Worm (Caenorhabditis elegans): Measurements from ENCODE around the gene pals-22.

DNA sequence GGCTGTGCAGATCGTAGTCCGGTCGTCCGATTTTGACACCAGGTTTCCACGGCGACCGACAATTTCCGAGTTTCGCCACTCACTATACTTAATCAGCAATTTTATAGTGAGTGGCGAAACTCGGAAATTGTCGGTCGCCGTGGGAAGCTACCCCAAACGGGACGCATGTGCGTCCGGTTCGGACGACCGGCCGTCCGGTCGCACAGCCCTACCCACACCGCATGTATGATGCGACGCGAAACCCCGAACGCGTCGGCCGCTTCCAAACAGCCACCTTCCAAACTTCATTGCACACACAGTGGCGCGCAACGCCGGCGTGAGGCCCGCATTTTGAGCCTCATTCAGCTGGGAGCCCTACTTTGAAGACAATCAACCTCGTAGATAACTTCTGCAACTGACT, 18.9 kb downstream of the pals-22 start:
- TF ChIP-seq unc-39 (tag; optimal IDR thresholded peaks at IDR 0.05) (no peak), ceh-83 (GFP tag; optimal IDR thresholded peaks at IDR 0.05) (no peak), nhr-28 (tag; optimal IDR thresholded peaks at IDR 0.05) (no peak), nhr-12 (tag; optimal IDR thresholded peaks at IDR 0.05) (no peak), unc-62 (GFP tag; optimal IDR thresholded peaks at IDR 0.05) (no peak), blmp-1 (tag; optimal IDR thresholded peaks at IDR 0.05) (no peak), ztf-11 (tag; optimal IDR thresholded peaks at IDR 0.05) (no peak), pha-4 (tag; optimal IDR thresholded peaks at IDR 0.05) (no peak)
